Worm (Caenorhabditis elegans) whole organism, L1 larva: ENCODE results near the gene sng-1.
A peak's percentile ranks its signal among the peaks of the same experiment; 100 is the strongest.

Experiments used
- C16A3.4 ChIP-seq: fragments of 150-350 bp; optimal IDR thresholded peaks from 2 replicates; lab custom pipeline; 2014; ENCODE audit warnings: missing biosample characterization, missing genetic modification characterization
- alr-1 ChIP-seq: fragments of 200-800 bp; sonication (Bioruptor generic); optimal IDR thresholded peaks from 2 replicates; lab custom pipeline; 2018; ENCODE audit warnings: borderline replicate concordance, mild to moderate bottlenecking, missing genetic modification characterization, missing compliant biosample characterization
- aly-2 ChIP-seq: fragments of 150-350 bp; optimal IDR thresholded peaks from 2 replicates; lab custom pipeline; 2014; ENCODE audit warnings: missing biosample characterization, missing genetic modification characterization
- ama-1 ChIP-seq: fragments of 150-350 bp; optimal IDR thresholded peaks from 2 replicates; lab custom pipeline; 2014
- ceh-82 ChIP-seq, 3 experiments: fragments of 150-350 bp in 1 of 3; sonication (generic microtip) in 2 of 3; optimal IDR thresholded peaks; 2 replicates each; lab custom pipeline; 2014 to 2017; ENCODE audit warnings: missing biosample characterization in 3 of 3, missing genetic modification characterization in 3 of 3
- ceh-90 ChIP-seq: sonication (generic microtip); optimal IDR thresholded peaks from 2 replicates; lab custom pipeline; 2016; ENCODE audit warnings: missing genetic modification characterization, missing compliant biosample characterization
- dpl-1 ChIP-seq, 3 experiments: fragments of 150-350 bp in 2 of 3; sonication (generic microtip) in 1 of 3; optimal IDR thresholded peaks; 2 replicates each; lab custom pipeline; 2014 to 2017; ENCODE audit warnings: missing biosample characterization in 3 of 3, missing genetic modification characterization in 3 of 3, missing genetic modification reagents in 3 of 3
- dsc-1 ChIP-seq: sonication (generic microtip); optimal IDR thresholded peaks from 2 replicates; lab custom pipeline; 2016; ENCODE audit warnings: mild to moderate bottlenecking, missing genetic modification characterization, missing compliant biosample characterization
- efl-1 ChIP-seq, 4 experiments: fragments of 150-350 bp; optimal IDR thresholded peaks in 3 of 4; peaks in 1 of 4; 1 replicate in 1 of 4; 2 replicates in 3 of 4; lab custom pipeline; 2014; ENCODE audit warnings: missing biosample characterization in 2 of 4, missing genetic modification characterization in 2 of 4, missing genetic modification reagents in 2 of 4
- egl-13 ChIP-seq: sonication (generic microtip); optimal IDR thresholded peaks from 2 replicates; lab custom pipeline; 2016; ENCODE audit warnings: missing genotype, missing genetic modification reagents, missing genetic modification characterization, missing compliant biosample characterization
- egl-27 ChIP-seq, 2 experiments: fragments of 150-350 bp in 1 of 2; sonication (generic microtip); optimal IDR thresholded peaks; 3 replicates each; lab custom pipeline; 2017 to 2018; ENCODE audit warnings: missing biosample characterization in 2 of 2, missing genetic modification characterization in 2 of 2, missing genetic modification reagents in 2 of 2
- elt-2 ChIP-seq: sonication (generic microtip); optimal IDR thresholded peaks from 2 replicates; lab custom pipeline; 2016; ENCODE audit warnings: missing genetic modification characterization, mild to moderate bottlenecking, inconsistent platforms, missing compliant biosample characterization, missing genetic modification reagents
- fkh-10 ChIP-seq: sonication (generic microtip); optimal IDR thresholded peaks from 2 replicates; lab custom pipeline; 2017; ENCODE audit warnings: missing biosample characterization, missing genetic modification reagents, missing genetic modification characterization
- fkh-4 ChIP-seq: sonication (generic microtip); optimal IDR thresholded peaks from 2 replicates; lab custom pipeline; 2016; ENCODE audit warnings: missing compliant biosample characterization, missing genetic modification characterization, borderline replicate concordance
- fkh-8 ChIP-seq: sonication (generic microtip); optimal IDR thresholded peaks from 2 replicates; lab custom pipeline; 2016; ENCODE audit warnings: mild to moderate bottlenecking, missing genetic modification characterization, missing compliant biosample characterization
- fos-1 ChIP-seq: fragments of 150-350 bp; optimal IDR thresholded peaks from 2 replicates; lab custom pipeline; 2014; ENCODE audit warnings: missing biosample characterization, missing genetic modification characterization
- grh-1 ChIP-seq: fragments of 200-800 bp; sonication (Bioruptor generic); IDR thresholded peaks from 2 replicates; pipeline ENCODE4 v1.3.6; 2022; ENCODE audit warnings: missing genetic modification reagents, missing genetic modification characterization, missing compliant biosample characterization
- hpl-2 ChIP-seq: fragments of 150-350 bp; optimal IDR thresholded peaks from 2 replicates; lab custom pipeline; 2014; ENCODE audit warnings: missing biosample characterization, missing genetic modification reagents, missing genetic modification characterization
- isw-1 ChIP-seq: fragments of 200-800 bp; sonication (Bioruptor generic); IDR thresholded peaks from 2 replicates; pipeline ENCODE4 v1.3.6; 2022; ENCODE audit warnings: missing genetic modification characterization, missing compliant biosample characterization
- lin-13 ChIP-seq: fragments of 150-350 bp; optimal IDR thresholded peaks from 2 replicates; lab custom pipeline; 2014; ENCODE audit warnings: missing biosample characterization, missing genetic modification reagents, missing genetic modification characterization
- lin-14 ChIP-seq: fragments of 200-800 bp; sonication (Bioruptor generic); optimal IDR thresholded peaks from 2 replicates; lab custom pipeline; 2018; ENCODE audit warnings: mild to moderate bottlenecking, missing genetic modification characterization, moderate library complexity, missing compliant biosample characterization
- lin-35 ChIP-seq, 2 experiments: fragments of 150-350 bp; optimal IDR thresholded peaks; 2 replicates each; lab custom pipeline; 2014; ENCODE audit warnings: missing biosample characterization in 2 of 2, missing genetic modification characterization in 2 of 2, missing genetic modification reagents in 2 of 2
- lsy-2 ChIP-seq, 2 experiments: fragments of 150-350 bp; optimal IDR thresholded peaks; 2 replicates each; lab custom pipeline; 2014; ENCODE audit warnings: missing biosample characterization in 2 of 2, missing genetic modification characterization in 2 of 2
- mab-9 ChIP-seq: fragments of 200-800 bp; sonication (Bioruptor generic); IDR thresholded peaks from 2 replicates; pipeline ENCODE4 v1.3.6; 2022; ENCODE audit warnings: missing genetic modification reagents, missing genetic modification characterization, missing compliant biosample characterization
- mep-1 ChIP-seq: fragments of 150-350 bp; optimal IDR thresholded peaks from 2 replicates; lab custom pipeline; 2014; ENCODE audit warnings: missing biosample characterization, missing genetic modification characterization
- nhr-20 ChIP-seq: sonication (generic microtip); optimal IDR thresholded peaks from 2 replicates; lab custom pipeline; 2016; ENCODE audit warnings: mild to moderate bottlenecking, missing genetic modification characterization, missing compliant biosample characterization
- nhr-47 ChIP-seq: sonication (generic microtip); optimal IDR thresholded peaks from 2 replicates; lab custom pipeline; 2016; ENCODE audit warnings: mild to moderate bottlenecking, missing genetic modification characterization, moderate library complexity, missing compliant biosample characterization
- nhr-71 ChIP-seq: sonication (generic microtip); optimal IDR thresholded peaks from 2 replicates; lab custom pipeline; 2016; ENCODE audit warnings: mild to moderate bottlenecking, missing genetic modification characterization, moderate library complexity, missing compliant biosample characterization
- nhr-77 ChIP-seq: fragments of 150-350 bp; optimal IDR thresholded peaks from 2 replicates; lab custom pipeline; 2014; ENCODE audit warnings: missing biosample characterization, missing genetic modification characterization
- pax-3 ChIP-seq: fragments of 200-800 bp; sonication (Bioruptor generic); optimal IDR thresholded peaks from 2 replicates; lab custom pipeline; 2018; ENCODE audit warnings: mild to moderate bottlenecking, missing genetic modification characterization, moderate library complexity, missing compliant biosample characterization
- rnt-1 ChIP-seq: sonication (generic microtip); optimal IDR thresholded peaks from 2 replicates; lab custom pipeline; 2016; ENCODE audit warnings: mild to moderate bottlenecking, missing genetic modification characterization, moderate library complexity, missing compliant biosample characterization
- snu-23 ChIP-seq: sonication (generic microtip); optimal IDR thresholded peaks from 2 replicates; lab custom pipeline; 2016; ENCODE audit warnings: missing genetic modification characterization, missing compliant biosample characterization
- sup-37 ChIP-seq: fragments of 200-800 bp; sonication (Bioruptor generic); optimal IDR thresholded peaks from 2 replicates; lab custom pipeline; 2018; ENCODE audit warnings: mild to moderate bottlenecking, missing genetic modification characterization, missing compliant biosample characterization
- swsn-7 ChIP-seq: sonication (generic microtip); optimal IDR thresholded peaks from 2 replicates; lab custom pipeline; 2016; ENCODE audit warnings: missing genetic modification characterization, missing compliant biosample characterization
- tbx-2 ChIP-seq: sonication (generic microtip); optimal IDR thresholded peaks from 2 replicates; lab custom pipeline; 2016; ENCODE audit warnings: missing genetic modification characterization, missing compliant biosample characterization
- unc-62 ChIP-seq: fragments of 150-350 bp; optimal IDR thresholded peaks from 2 replicates; lab custom pipeline; 2014; ENCODE audit warnings: missing biosample characterization, missing genetic modification reagents, missing genetic modification characterization
- unc-86 ChIP-seq: sonication (generic microtip); optimal IDR thresholded peaks from 2 replicates; lab custom pipeline; 2016; ENCODE audit warnings: missing genetic modification characterization, missing compliant biosample characterization
- xbp-1 ChIP-seq: sonication (generic microtip); optimal IDR thresholded peaks from 2 replicates; lab custom pipeline; 2016; ENCODE audit warnings: missing genetic modification characterization, missing compliant biosample characterization
- zag-1 ChIP-seq: fragments of 150-350 bp; optimal IDR thresholded peaks from 2 replicates; lab custom pipeline; 2014; ENCODE audit warnings: missing biosample characterization, missing genetic modification characterization

sng-1 gene

DNA sequence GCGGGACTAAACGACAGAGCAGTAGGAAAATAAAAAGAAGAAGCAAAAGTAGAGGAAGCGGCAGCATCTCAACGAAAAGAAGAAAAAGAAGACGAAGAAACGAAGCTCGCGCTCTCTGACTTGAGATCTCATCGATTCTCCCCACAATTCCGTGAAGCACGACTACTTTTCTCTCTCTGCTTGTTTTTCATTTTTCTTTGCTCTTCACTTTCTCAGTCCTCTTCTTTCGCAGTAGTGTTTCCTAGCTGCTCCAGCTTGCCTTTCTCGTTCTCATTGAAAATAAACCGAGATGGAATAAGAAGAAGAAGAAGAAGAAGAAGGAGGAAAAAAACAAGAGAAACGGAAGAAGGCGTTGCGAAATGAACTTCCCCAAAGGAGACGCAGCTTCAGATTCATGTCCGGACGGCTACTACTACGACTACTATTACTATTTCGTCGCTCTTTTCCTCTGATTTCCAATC, 42.6 kb upstream of the sng-1 start:
- peak; percentile 70 for TF ChIP-seq zag-1 (tag; lab: Kevin White, UChicago)
- no peak for TF ChIP-seq aly-2
- no peak for TF ChIP-seq alr-1 (tag; lab: Kevin White, UChicago)
- no peak for TF ChIP-seq lin-13 (GFP tag; lab: Kevin White, UChicago)
- no peak for TF ChIP-seq mab-9
- peak; percentile 7 for TF ChIP-seq fos-1 (tag; lab: Kevin White, UChicago)
- no peak for TF ChIP-seq ama-1 (lab: Kevin White, UChicago)
- peak; percentile 94 for TF ChIP-seq lin-14 (GFP tag; lab: Kevin White, UChicago)
- TF ChIP-seq elt-2 (tag; lab: Kevin White, UChicago) = no peak
- peak; percentile 4 for TF ChIP-seq rnt-1 (tag; lab: Kevin White, UChicago)
- TF ChIP-seq C16A3.4 (tag; lab: Kevin White, UChicago) = peak; percentile 1
- peak in 1 of 2 experiments; percentile 4 for TF ChIP-seq lin-35 (GFP tag; optimal IDR thresholded peaks at IDR 0.05; lab: Kevin White, UChicago)
- TF ChIP-seq snu-23 = peak; percentile 31
- TF ChIP-seq nhr-47 = peak; percentile 59
- peak; percentile 44 for TF ChIP-seq dsc-1 (tag; lab: Kevin White, UChicago)
- peak; percentile 62 for TF ChIP-seq nhr-71 (tag; lab: Kevin White, UChicago)
- peak; percentile 70 for TF ChIP-seq fkh-8 (tag; lab: Kevin White, UChicago)
- TF ChIP-seq unc-86 = peak; percentile 76
- TF ChIP-seq nhr-77 (tag; lab: Kevin White, UChicago) = peak; percentile 27
- peak; percentile 41 for TF ChIP-seq mep-1
- TF ChIP-seq tbx-2 (tag; lab: Kevin White, UChicago) = peak; percentile 67
- peak; percentile 96 for TF ChIP-seq fkh-10 (GFP tag; lab: Kevin White, UChicago)
- TF ChIP-seq dpl-1 (GFP tag; optimal IDR thresholded peaks at IDR 0.05; lab: Kevin White, UChicago) = no peak
- TF ChIP-seq grh-1 = no peak
- peak; percentile 63 for TF ChIP-seq egl-13 (tag; lab: Kevin White, UChicago)
- peak; percentile 29 for TF ChIP-seq xbp-1
- peak; percentile 9 for TF ChIP-seq nhr-20 (tag; lab: Kevin White, UChicago)
- TF ChIP-seq efl-1 (optimal IDR thresholded peaks at IDR 0.05; lab: Kevin White, UChicago) = peak; percentile 19 to 21
- TF ChIP-seq efl-1 (GFP tag; optimal IDR thresholded peaks at IDR 0.05 in 1 of 2; lab: Kevin White, UChicago) = no peak
- peak; percentile 16 to 63 for TF ChIP-seq lsy-2 (tag; optimal IDR thresholded peaks at IDR 0.05; lab: Kevin White, UChicago)
- TF ChIP-seq hpl-2 (GFP tag; lab: Kevin White, UChicago) = no peak
- TF ChIP-seq isw-1 (GFP tag; lab: Robert Waterston, UW) = peak; percentile 33; the same call in 1 of the 2 replicates
- TF ChIP-seq ceh-82 (tag; optimal IDR thresholded peaks at IDR 0.05; lab: Kevin White, UChicago) = peak in 1 of 3 experiments; percentile 48
- peak; percentile 48 for TF ChIP-seq swsn-7 (tag; lab: Kevin White, UChicago)

DNA sequence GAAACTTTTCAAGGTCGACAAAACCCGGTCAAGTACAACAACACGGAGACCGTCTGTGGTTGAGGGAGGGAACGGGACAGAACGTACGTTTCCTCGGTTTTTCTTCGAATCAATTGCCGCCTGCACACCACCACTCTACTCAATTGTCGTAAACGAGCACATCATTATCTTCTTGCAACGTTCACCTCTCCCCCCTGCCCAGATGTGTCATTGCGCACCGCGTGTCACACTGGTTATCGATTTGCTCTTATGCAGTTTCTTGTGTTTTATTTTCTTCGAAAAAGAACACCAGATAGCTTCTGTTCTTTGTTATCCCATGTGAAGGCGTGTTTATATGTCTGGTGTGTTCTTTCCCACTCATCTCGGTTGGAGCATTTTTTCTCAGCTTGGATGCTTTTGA, 37.8 kb upstream of the sng-1 start:
- TF ChIP-seq zag-1 (tag; lab: Kevin White, UChicago) (no peak), pax-3 (tag; lab: Kevin White, UChicago) (no peak), ceh-90 (tag; lab: Kevin White, UChicago) (no peak), unc-62 (GFP tag; lab: Kevin White, UChicago) (no peak), fkh-4 (tag; lab: Kevin White, UChicago) (no peak), egl-27 (tag; optimal IDR thresholded peaks at IDR 0.05; lab: Kevin White, UChicago) (no peak), sup-37 (GFP tag; lab: Kevin White, UChicago) (no peak)
